Worm (Caenorhabditis elegans): ENCODE measurements around the gene F31F4.17.

DNA sequence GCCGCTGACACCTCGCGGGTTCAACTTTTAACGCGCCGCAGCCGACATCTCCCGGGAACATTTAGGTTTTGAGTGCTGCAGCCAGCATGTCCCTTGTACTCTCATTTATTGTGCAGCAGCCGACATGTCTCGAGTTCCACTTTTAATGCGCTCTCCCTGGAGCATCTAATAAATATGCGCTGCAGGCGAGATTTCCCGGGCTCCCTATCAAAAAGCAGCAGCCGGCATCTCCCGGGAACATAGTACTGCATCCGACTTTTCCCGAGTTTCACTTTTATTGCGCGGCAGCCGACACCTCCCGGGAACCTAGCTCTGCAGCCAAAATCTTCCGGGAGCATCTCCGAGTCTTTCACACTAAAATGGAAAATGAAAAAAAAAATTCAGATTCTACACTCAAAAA is 39.1 kb downstream of the F31F4.17 start:
- TF ChIP-seq him-1 (tag; optimal IDR thresholded peaks at IDR 0.05) (no peak), dao-5 (tag; optimal IDR thresholded peaks at IDR 0.05) (no peak), W03F9.2 (tag; optimal IDR thresholded peaks at IDR 0.05) (no peak)

Data from whole organism, L4/young adult.